Worm (Caenorhabditis elegans): Measurements from ENCODE around the gene R02F11.3.

ce11 chrV:4755308-4756029 is 50.3 kb downstream of the R02F11.3 start, which contains the start of gene pgl-3:
- TF ChIP-seq unc-62 (GFP tag; optimal IDR thresholded peaks at IDR 0.05): no peak
- TF ChIP-seq nhr-11 (tag; optimal IDR thresholded peaks at IDR 0.05): no peak
